Worm (Caenorhabditis elegans): ENCODE measurements around the gene ZK355.8.

DNA sequence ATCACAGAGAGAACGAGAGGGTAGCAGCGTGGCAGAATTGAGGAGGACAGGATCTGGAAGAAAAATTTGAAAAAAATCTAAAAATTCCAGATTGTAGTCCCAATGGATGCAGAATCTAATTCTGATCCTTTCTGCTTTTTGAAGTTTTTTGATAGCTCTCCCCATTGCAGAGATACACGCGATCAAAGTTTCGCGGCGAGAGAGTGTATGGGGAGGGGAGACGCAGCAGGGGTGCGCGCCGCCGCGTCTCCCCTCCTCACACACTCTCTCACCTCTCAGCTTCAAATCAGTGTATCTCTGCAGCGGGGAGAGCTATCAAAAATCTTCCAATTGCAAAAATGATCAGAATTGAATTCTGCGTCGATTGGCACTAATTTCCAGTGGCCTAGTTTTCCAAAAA, 46.5 kb upstream of the ZK355.8 start:
- TF ChIP-seq mes-4 (tag; optimal IDR thresholded peaks at IDR 0.05) (no peak), aptf-2 (GFP tag; conservative IDR thresholded peaks at IDR 0.05) (no peak), ets-4 (GFP tag; optimal IDR thresholded peaks at IDR 0.05) (no peak), nhr-179 (tag; optimal IDR thresholded peaks at IDR 0.05) (no peak)
